Fruit fly (Drosophila melanogaster) whole organism, prepupa: ENCODE measurements around the gene CG34273.
A peak's percentile ranks its signal among the peaks of the same experiment; 100 is the strongest.

ENCODE experiments used
- CG10631 ChIP-seq: fragments of 200-800 bp; sonication (Bioruptor generic); optimal IDR thresholded peaks from 2 replicates; lab custom pipeline; 2016; ENCODE audit warnings: missing biosample characterization, missing genetic modification characterization
- CG11294 ChIP-seq: fragments of 200-800 bp; sonication (Bioruptor generic); IDR thresholded peaks from 2 replicates; pipeline ENCODE4 v1.3.6; 2022; ENCODE audit warnings: missing biosample characterization, missing genetic modification characterization
- CG15336 ChIP-seq: fragments of 200-800 bp; sonication (Bioruptor generic); IDR thresholded peaks from 2 replicates; pipeline ENCODE4 v1.3.6; 2022; ENCODE audit warnings: missing biosample characterization, missing genetic modification characterization
- CG1621 ChIP-seq: fragments of 200-800 bp; sonication (Bioruptor generic); optimal IDR thresholded peaks from 3 replicates; lab custom pipeline; 2018; ENCODE audit warnings: missing biosample characterization, mild to moderate bottlenecking, missing genetic modification characterization
- CG16779 ChIP-seq: fragments of 200-800 bp; sonication (Bioruptor generic); optimal IDR thresholded peaks from 3 replicates; lab custom pipeline; 2017; ENCODE audit warnings: missing biosample characterization, mild to moderate bottlenecking, missing genetic modification characterization
- CG3032 ChIP-seq: fragments of 200-800 bp; optimal IDR thresholded peaks from 2 replicates; lab custom pipeline; 2019; ENCODE audit warnings: missing biosample characterization, mild to moderate bottlenecking, missing genetic modification characterization, moderate library complexity
- CG31627 ChIP-seq: fragments of 200-800 bp; sonication (Bioruptor generic); optimal IDR thresholded peaks from 3 replicates; lab custom pipeline; 2016; ENCODE audit warnings: missing biosample characterization, missing genetic modification characterization
- CG32006 ChIP-seq: fragments of 200-800 bp; sonication (Bioruptor generic); optimal IDR thresholded peaks from 3 replicates; lab custom pipeline; 2017; ENCODE audit warnings: missing biosample characterization, mild to moderate bottlenecking, missing genetic modification characterization
- CG3919 ChIP-seq: fragments of 200-800 bp; sonication (Bioruptor generic); optimal IDR thresholded peaks from 3 replicates; lab custom pipeline; 2016; ENCODE audit warnings: missing biosample characterization, missing genetic modification characterization
- CG4318 ChIP-seq: fragments of 200-800 bp; sonication (Bioruptor generic); optimal IDR thresholded peaks from 3 replicates; lab custom pipeline; 2017; ENCODE audit warnings: missing biosample characterization, mild to moderate bottlenecking, missing genetic modification characterization
- CG6163 ChIP-seq: fragments of 200-800 bp; sonication (Bioruptor generic); IDR thresholded peaks from 3 replicates; pipeline ENCODE4 v1.3.6; 2022; ENCODE audit warnings: missing biosample characterization, missing genetic modification characterization
- CG6276 ChIP-seq: fragments of 200-800 bp; sonication (Bioruptor generic); optimal IDR thresholded peaks from 2 replicates; lab custom pipeline; 2017; ENCODE audit warnings: missing biosample characterization, mild to moderate bottlenecking, missing genetic modification characterization
- CG7368 ChIP-seq: fragments of 200-800 bp; sonication (Bioruptor generic); optimal IDR thresholded peaks from 3 replicates; lab custom pipeline; 2016; ENCODE audit warnings: missing biosample characterization, missing genetic modification characterization
- CG8119 ChIP-seq: fragments of 200-800 bp; sonication (Bioruptor generic); IDR thresholded peaks from 3 replicates; pipeline ENCODE4 v1.3.6; 2022; ENCODE audit warnings: missing biosample characterization, missing genetic modification characterization
- Eip75B ChIP-seq: fragments of 200-800 bp; sonication (Bioruptor generic); optimal IDR thresholded peaks from 3 replicates; lab custom pipeline; 2016; ENCODE audit warnings: missing biosample characterization, missing genetic modification characterization
- Eip78C ChIP-seq: fragments of 200-800 bp; sonication (Bioruptor generic); peaks from one replicate; lab custom pipeline; 2016; ENCODE audit warnings: missing biosample characterization, missing genetic modification characterization
- Ets21C ChIP-seq: fragments of 200-800 bp; sonication (Bioruptor generic); optimal IDR thresholded peaks from 3 replicates; lab custom pipeline; 2016; ENCODE audit warnings: missing biosample characterization, missing genetic modification characterization
- Gug ChIP-seq: fragments of 200-800 bp; sonication (Bioruptor generic); IDR thresholded peaks from 2 replicates; pipeline ENCODE4 v1.3.6; 2022; ENCODE audit warnings: missing biosample characterization, missing genetic modification characterization
- Hr38 ChIP-seq: sonication (Bioruptor generic); optimal IDR thresholded peaks from 2 replicates; lab custom pipeline; 2016; ENCODE audit warnings: missing biosample characterization, missing genetic modification characterization
- Hr39 ChIP-seq: fragments of 200-800 bp; sonication (Bioruptor generic); optimal IDR thresholded peaks from 2 replicates; lab custom pipeline; 2016; ENCODE audit warnings: missing biosample characterization, missing genetic modification characterization
- Hr4 ChIP-seq: fragments of 200-800 bp; sonication (Bioruptor generic); optimal IDR thresholded peaks from 3 replicates; lab custom pipeline; 2016; ENCODE audit warnings: missing biosample characterization, missing genetic modification characterization
- Lpt ChIP-seq: fragments of 200-800 bp; sonication (Bioruptor generic); optimal IDR thresholded peaks from 3 replicates; lab custom pipeline; 2016; ENCODE audit warnings: missing biosample characterization, missing genetic modification characterization
- Met ChIP-seq: fragments of 200-800 bp; sonication (Bioruptor generic); optimal IDR thresholded peaks from 3 replicates; lab custom pipeline; 2016; ENCODE audit warnings: missing biosample characterization, missing genetic modification characterization
- OdsH ChIP-seq: fragments of 200-800 bp; sonication (Bioruptor generic); optimal IDR thresholded peaks from 3 replicates; lab custom pipeline; 2016; ENCODE audit warnings: missing biosample characterization, missing genetic modification characterization
- Sox14 ChIP-seq: fragments of 200-800 bp; sonication (Bioruptor generic); optimal IDR thresholded peaks from 3 replicates; lab custom pipeline; 2016; ENCODE audit warnings: missing biosample characterization, missing genetic modification characterization
- Sox15 ChIP-seq: fragments of 200-800 bp; sonication (Bioruptor generic); optimal IDR thresholded peaks from 3 replicates; lab custom pipeline; 2016; ENCODE audit warnings: missing biosample characterization, missing genetic modification characterization
- achi ChIP-seq: fragments of 200-800 bp; sonication (Bioruptor generic); optimal IDR thresholded peaks from 3 replicates; lab custom pipeline; 2016; ENCODE audit warnings: missing biosample characterization, missing genetic modification characterization
- acj6 ChIP-seq: fragments of 200-800 bp; sonication (Bioruptor generic); optimal IDR thresholded peaks from 3 replicates; lab custom pipeline; 2016; ENCODE audit warnings: missing biosample characterization, missing genetic modification characterization
- cyc ChIP-seq: fragments of 200-800 bp; sonication (Bioruptor generic); optimal IDR thresholded peaks from 3 replicates; lab custom pipeline; 2016; ENCODE audit warnings: missing biosample characterization, missing genetic modification characterization
- dac ChIP-seq: fragments of 200-800 bp; sonication (Bioruptor generic); optimal IDR thresholded peaks from 2 replicates; lab custom pipeline; 2017; ENCODE audit warnings: missing biosample characterization, mild to moderate bottlenecking, missing genetic modification characterization
- dsx ChIP-seq: fragments of 200-800 bp; optimal IDR thresholded peaks from 3 replicates; lab custom pipeline; 2019; ENCODE audit warnings: missing biosample characterization, mild to moderate bottlenecking, missing genetic modification characterization, moderate library complexity; ENCODE audit not compliant: poor library complexity, severe bottlenecking
- eg ChIP-seq: fragments of 200-800 bp; sonication (Bioruptor generic); IDR thresholded peaks from 3 replicates; pipeline ENCODE4 v1.3.6; 2022; ENCODE audit warnings: missing biosample characterization, missing genetic modification characterization
- fkh ChIP-seq: fragments of 200-800 bp; sonication (Bioruptor generic); optimal IDR thresholded peaks from 3 replicates; lab custom pipeline; 2017; ENCODE audit warnings: missing biosample characterization, mild to moderate bottlenecking, missing genetic modification characterization, moderate library complexity
- lz ChIP-seq: fragments of 200-800 bp; sonication (Bioruptor generic); optimal IDR thresholded peaks from 3 replicates; lab custom pipeline; 2016; ENCODE audit warnings: missing biosample characterization, missing genetic modification characterization
- net ChIP-seq: fragments of 200-800 bp; sonication (Bioruptor generic); optimal IDR thresholded peaks from 3 replicates; lab custom pipeline; 2016; ENCODE audit warnings: missing biosample characterization, missing genetic modification characterization
- pdm3 ChIP-seq: fragments of 200-800 bp; sonication (Bioruptor generic); optimal IDR thresholded peaks from 3 replicates; lab custom pipeline; 2016; ENCODE audit warnings: missing biosample characterization, missing genetic modification characterization
- salr ChIP-seq, 2 experiments: fragments of 200-800 bp; sonication (Bioruptor generic); optimal IDR thresholded peaks; 3 replicates each; lab custom pipeline; 2016 to 2018; ENCODE audit warnings: missing biosample characterization in 2 of 2, missing genetic modification characterization in 2 of 2, mild to moderate bottlenecking in 1 of 2
- svp ChIP-seq: fragments of 200-800 bp; sonication (Bioruptor generic); peaks from one replicate; lab custom pipeline; 2016; ENCODE audit warnings: missing biosample characterization, missing genetic modification characterization
- vri ChIP-seq: fragments of 200-800 bp; sonication (Bioruptor generic); optimal IDR thresholded peaks from 3 replicates; lab custom pipeline; 2016; ENCODE audit warnings: missing biosample characterization, mild to moderate bottlenecking, missing genetic modification characterization

Gene CG34273

DNA sequence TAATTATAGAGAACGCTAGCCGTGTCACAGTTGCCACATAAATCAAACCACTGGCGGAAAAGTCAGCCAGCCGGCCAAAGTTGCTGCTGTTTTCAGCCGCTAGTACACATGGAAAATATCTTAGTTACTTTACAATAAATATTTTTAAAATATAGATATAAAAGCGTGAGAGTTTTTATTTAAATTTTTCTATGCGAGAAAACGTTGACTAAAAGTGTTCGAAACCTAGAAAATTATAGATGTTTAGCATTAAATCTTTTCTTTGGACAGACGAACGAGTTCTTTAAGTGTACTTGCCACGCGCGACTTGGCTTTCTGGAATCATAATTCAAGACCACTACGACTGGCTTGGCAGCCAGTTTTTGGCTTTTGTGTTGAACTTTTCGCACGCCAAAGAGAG lies 30.4 kb upstream of the CG34273 start:
- TF ChIP-seq pdm3 = peak; percentile 40
- no peak for TF ChIP-seq Met (GFP tag; lab: Kevin White, UChicago)
- TF ChIP-seq net (GFP tag; lab: Kevin White, UChicago) = peak; percentile 46
- TF ChIP-seq eg (GFP tag; lab: Robert Waterston, UW) = peak; percentile 81
- TF ChIP-seq Lpt (GFP tag; lab: Kevin White, UChicago) = no peak
- TF ChIP-seq Sox15 (GFP tag; lab: Kevin White, UChicago) = no peak
- no peak for TF ChIP-seq Eip75B (GFP tag; lab: Kevin White, UChicago)
- no peak for TF ChIP-seq Hr38
- TF ChIP-seq salr (GFP tag; optimal IDR thresholded peaks at IDR 0.05; lab: Kevin White, UChicago) = peak in 1 of 2 experiments; percentile 32
- no peak for TF ChIP-seq CG11294 (GFP tag; lab: Robert Waterston, UW)
- peak; percentile 83 for TF ChIP-seq CG32006 (GFP tag; lab: Kevin White, UChicago)
- TF ChIP-seq CG4318 (GFP tag; lab: Kevin White, UChicago) = peak; percentile 53
- TF ChIP-seq CG15336 (GFP tag; lab: Robert Waterston, UW) = peak; percentile 85
- peak; percentile 77 for TF ChIP-seq Eip78C (GFP tag; lab: Kevin White, UChicago)
- peak; percentile 4 for TF ChIP-seq Sox14
- TF ChIP-seq CG6163 (GFP tag; lab: Robert Waterston, UW) = peak; percentile 74
- TF ChIP-seq dac = peak; percentile 47
- no peak for TF ChIP-seq Ets21C (GFP tag; lab: Kevin White, UChicago)
- no peak for TF ChIP-seq fkh (GFP tag; lab: Kevin White, UChicago)
- peak; percentile 45 for TF ChIP-seq achi (GFP tag; lab: Kevin White, UChicago)
- TF ChIP-seq CG1621 (tag; lab: Kevin White, UChicago) = no peak
- no peak for TF ChIP-seq CG7368 (GFP tag; lab: Kevin White, UChicago)
- peak; percentile 58 for TF ChIP-seq Hr4 (GFP tag; lab: Kevin White, UChicago)
- no peak for TF ChIP-seq Hr39 (GFP tag; lab: Kevin White, UChicago)
- peak; percentile 48; the same call in 1 of the 2 replicates for TF ChIP-seq Gug
- no peak for TF ChIP-seq CG3032 (tag; lab: Kevin White, UChicago)
- TF ChIP-seq acj6 (GFP tag; lab: Kevin White, UChicago) = peak; percentile 18
- peak; percentile 52 for TF ChIP-seq OdsH (GFP tag; lab: Kevin White, UChicago)
- peak; percentile 43 for TF ChIP-seq CG3919 (GFP tag; lab: Kevin White, UChicago)
- peak; percentile 23 for TF ChIP-seq CG10631 (GFP tag; lab: Kevin White, UChicago)
- peak; percentile 86 for TF ChIP-seq CG8119
- TF ChIP-seq CG6276 = peak; percentile 66
- TF ChIP-seq lz (GFP tag; lab: Kevin White, UChicago) = no peak
- TF ChIP-seq, all 60 proteins: peak for 20

DNA sequence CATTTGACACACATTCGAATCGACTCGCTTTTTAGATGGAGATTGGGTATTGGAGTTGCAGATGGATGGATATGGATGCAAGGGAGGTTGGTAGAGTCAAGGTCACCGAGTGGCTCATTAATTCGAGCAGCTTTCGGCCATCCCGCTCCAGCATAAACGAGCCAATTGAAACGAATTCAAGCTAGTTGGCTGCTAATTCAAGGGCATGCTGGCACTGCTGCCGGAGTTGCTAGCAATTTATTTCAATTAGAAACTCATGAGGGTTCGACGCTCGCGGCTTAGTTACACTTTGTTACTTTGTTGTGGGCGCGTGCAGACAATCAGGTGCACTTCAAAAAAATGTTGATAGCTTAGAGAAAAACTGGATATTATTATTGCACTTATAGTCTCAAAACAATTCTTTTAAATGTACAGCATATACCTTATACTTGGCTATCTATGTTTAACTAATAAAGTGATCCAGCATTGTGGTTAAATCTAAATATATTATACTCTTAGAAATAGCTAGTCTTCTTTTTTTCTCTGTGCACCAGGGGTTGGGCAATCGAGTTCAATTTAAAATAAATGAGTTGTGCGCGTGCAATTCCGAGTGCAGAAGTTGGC lies 24.5 kb upstream of the CG34273 start:
- peak; percentile 4 for TF ChIP-seq CG3919 (GFP tag; lab: Kevin White, UChicago)
- peak; percentile 45 for TF ChIP-seq Hr4 (GFP tag; lab: Kevin White, UChicago)
- TF ChIP-seq CG1621 (tag; lab: Kevin White, UChicago) = no peak
- TF ChIP-seq achi (GFP tag; lab: Kevin White, UChicago) = peak; percentile 14
- TF ChIP-seq CG6276 = peak; percentile 20
- peak; percentile 54 for TF ChIP-seq Eip78C (GFP tag; lab: Kevin White, UChicago)
- peak; percentile 39; the same call in 1 of the 3 replicates for TF ChIP-seq CG8119
- TF ChIP-seq svp = peak; percentile 37
- no peak for TF ChIP-seq vri
- TF ChIP-seq CG31627 = no peak
- TF ChIP-seq CG16779 = no peak
- TF ChIP-seq dsx (GFP tag; lab: Kevin White, UChicago) = peak; percentile 59
- TF ChIP-seq eg (GFP tag; lab: Robert Waterston, UW) = 0 out of 3 replicates have a peak, but pooled peaks have one; percentile 28
- TF ChIP-seq CG32006 (GFP tag; lab: Kevin White, UChicago) = peak; percentile 50
- no peak for TF ChIP-seq OdsH (GFP tag; lab: Kevin White, UChicago)
- no peak for TF ChIP-seq cyc (GFP tag; lab: Kevin White, UChicago)
- TF ChIP-seq net (GFP tag; lab: Kevin White, UChicago) = peak; percentile 1
- TF ChIP-seq CG15336 (GFP tag; lab: Robert Waterston, UW) = peak; percentile 50
- 0 out of 3 replicates have a peak, but pooled peaks have one; percentile 29 for TF ChIP-seq CG6163 (GFP tag; lab: Robert Waterston, UW)
- no peak for TF ChIP-seq Met (GFP tag; lab: Kevin White, UChicago)
